Fruit fly (Drosophila melanogaster): ENCODE measurements around the gene fon.

Gene fon

dm6 chr2L:19373809-19374208 is 12.2 kb downstream of the fon start (continued):
- TF ChIP-seq CG10274 (GFP tag; optimal IDR thresholded peaks at IDR 0.05) (no peak), MESR4 (GFP tag; optimal IDR thresholded peaks at IDR 0.05) (no peak), cg (GFP tag; optimal IDR thresholded peaks at IDR 0.05) (no peak), Dad (GFP tag; optimal IDR thresholded peaks at IDR 0.05) (no peak), E2f1 (GFP tag; IDR thresholded peaks at IDR 0.05) (no peak), BtbVII (GFP tag; optimal IDR thresholded peaks at IDR 0.05) (no peak), CG2678 (tag; optimal IDR thresholded peaks at IDR 0.05) (peak; percentile 62), usp (GFP tag; optimal IDR thresholded peaks at IDR 0.05) (no peak), corto (GFP tag; optimal IDR thresholded peaks at IDR 0.05) (no peak), CG14441 (GFP tag; IDR thresholded peaks at IDR 0.05) (no peak), amos (GFP tag; IDR thresholded peaks at IDR 0.05; ENCODE audit: partially characterized antibody) (no peak), Hmx (GFP tag; optimal IDR thresholded peaks at IDR 0.05) (no peak), CG10147 (GFP tag; optimal IDR thresholded peaks at IDR 0.05) (no peak), CG18599 (GFP tag; optimal IDR thresholded peaks at IDR 0.05) (peak; percentile 36), bab2 (GFP tag; optimal IDR thresholded peaks at IDR 0.05) (no peak), hkb (optimal IDR thresholded peaks at IDR 0.05) (no peak), hkb (GFP tag; IDR thresholded peaks at IDR 0.05) (no peak), Gug (GFP tag; IDR thresholded peaks at IDR 0.05) (no peak), CG4854 (GFP tag; optimal IDR thresholded peaks at IDR 0.05) (no peak), nerfin-2 (GFP tag; IDR thresholded peaks at IDR 0.05; ENCODE audit: partially characterized antibody) (no peak), CG16779 (GFP tag; IDR thresholded peaks at IDR 0.05) (no peak), CG11456 (GFP tag; IDR thresholded peaks at IDR 0.05) (no peak), NK7.1 (GFP tag; optimal IDR thresholded peaks at IDR 0.05) (no peak), ems (GFP tag; optimal IDR thresholded peaks at IDR 0.05) (no peak), CG9876 (GFP tag; optimal IDR thresholded peaks at IDR 0.05) (no peak), B-H2 (GFP tag; optimal IDR thresholded peaks at IDR 0.05) (no peak), Ets65A (GFP tag) (peak; percentile 68), CG4424 (GFP tag; optimal IDR thresholded peaks at IDR 0.05) (peak; percentile 27), Atf3 (GFP tag; optimal IDR thresholded peaks at IDR 0.05) (no peak), dati (GFP tag; IDR thresholded peaks at IDR 0.05) (no peak), mam (GFP tag; optimal IDR thresholded peaks at IDR 0.05) (no peak), tio (GFP tag; optimal IDR thresholded peaks at IDR 0.05) (no peak), pita (GFP tag; optimal IDR thresholded peaks at IDR 0.05) (no peak), croc (GFP tag; conservative IDR thresholded peaks at IDR 0.05) (0 out of 3 replicates have a peak, but pooled peaks have one; percentile 27), CG15479 (GFP tag; optimal IDR thresholded peaks at IDR 0.05) (no peak), Kr (GFP tag; optimal IDR thresholded peaks at IDR 0.05) (no peak), Six4 (GFP tag; optimal IDR thresholded peaks at IDR 0.05) (no peak), CG31365 (tag; optimal IDR thresholded peaks at IDR 0.05) (no peak), CG9727 (GFP tag; optimal IDR thresholded peaks at IDR 0.05) (peak; percentile 38), NC2α (GFP tag; optimal IDR thresholded peaks at IDR 0.05) (no peak), mirr (GFP tag; optimal IDR thresholded peaks at IDR 0.05) (no peak), CG5180 (GFP tag; optimal IDR thresholded peaks at IDR 0.05) (no peak), twi (tag; optimal IDR thresholded peaks at IDR 0.05) (no peak), CG2889 (GFP tag; IDR thresholded peaks at IDR 0.05) (no peak), CG6254 (GFP tag; optimal IDR thresholded peaks at IDR 0.05) (peak; percentile 10), hbn (GFP tag; IDR thresholded peaks at IDR 0.05; ENCODE audit: partially characterized antibody) (no peak), CG42726 (GFP tag; IDR thresholded peaks at IDR 0.05; ENCODE audit: partially characterized antibody) (no peak), sisA (GFP tag; IDR thresholded peaks at IDR 0.05) (no peak), Elba2 (GFP tag; optimal IDR thresholded peaks at IDR 0.05) (no peak), CG30431 (GFP tag; optimal IDR thresholded peaks at IDR 0.05) (no peak), CG17829 (tag; optimal IDR thresholded peaks at IDR 0.05) (peak; percentile 43), trem (tag; optimal IDR thresholded peaks at IDR 0.05) (peak; percentile 38)
